Fruit fly (Drosophila melanogaster) Kc167 (cell line): Measurements from ENCODE around the gene CG9782.

Experiments used
- Myc ChIP-seq: fragments of >200 bp; optimal IDR thresholded peaks from 2 replicates; lab custom pipeline; 2017; ENCODE audit warnings: missing external identifiers
- Sin3A ChIP-seq: fragments of >200 bp; optimal IDR thresholded peaks from 2 replicates; lab custom pipeline; 2018; ENCODE audit warnings: missing external identifiers
- h ChIP-seq: fragments of >200 bp; optimal IDR thresholded peaks from 3 replicates; lab custom pipeline; 2018; ENCODE audit warnings: missing external identifiers
- psq ChIP-seq: fragments of >200 bp; optimal IDR thresholded peaks from 2 replicates; lab custom pipeline; 2017; ENCODE audit warnings: missing external identifiers

DNA sequence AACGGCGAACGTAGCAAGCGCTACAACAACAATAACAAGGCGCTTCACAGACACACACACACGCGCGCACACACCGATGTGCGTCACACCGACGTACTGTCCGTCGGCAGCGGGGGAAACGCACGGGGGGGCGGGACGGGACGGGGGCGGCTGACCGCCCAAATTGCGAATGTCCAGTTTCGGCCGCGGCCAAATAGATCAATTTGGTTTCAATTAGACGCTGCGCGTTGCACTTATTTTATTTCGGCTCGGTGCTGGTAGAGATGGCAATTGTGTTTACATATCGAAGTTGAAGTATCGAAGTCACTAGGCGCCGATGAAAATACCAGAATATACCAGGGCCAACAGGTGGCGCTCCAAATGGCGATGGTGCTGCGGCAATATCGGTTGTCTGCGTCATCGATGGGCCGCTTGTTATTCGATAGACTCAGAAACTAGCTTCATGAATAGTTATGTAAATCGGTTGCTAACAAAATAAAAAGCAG is 15.8 kb upstream of the CG9782 start, which contains the start of gene Rok:
- TF ChIP-seq Myc (lab: Kevin White, UChicago) (no peak), psq (lab: Kevin White, UChicago) (no peak), Sin3A (no peak), h (no peak)
